Fruit fly (Drosophila melanogaster) whole organism, embryonic: Measurements from ENCODE around the gene haf.

ENCODE experiments used
- BtbVII ChIP-seq: fragments of 200-800 bp; sonication (Bioruptor generic); optimal IDR thresholded peaks from 3 replicates; lab custom pipeline; 2017; ENCODE audit warnings: missing biosample characterization, mild to moderate bottlenecking, missing genetic modification characterization
- CG10959 ChIP-seq: fragments of 200-800 bp; sonication (Bioruptor generic); IDR thresholded peaks from 2 replicates; pipeline ENCODE4 v1.3.6; 2022; ENCODE audit warnings: missing biosample characterization, missing genetic modification characterization
- CG11093 ChIP-seq: fragments of 200-800 bp; sonication (Bioruptor generic); IDR thresholded peaks from 3 replicates; pipeline ENCODE4 v1.3.6; 2022; ENCODE audit warnings: missing biosample characterization, missing genetic modification characterization
- CG11723 ChIP-seq: fragments of 200-800 bp; sonication (Bioruptor generic); optimal IDR thresholded peaks from 2 replicates; lab custom pipeline; 2017; ENCODE audit warnings: missing biosample characterization, mild to moderate bottlenecking, missing genetic modification characterization
- CG12104 ChIP-seq: fragments of 200-800 bp; sonication (Bioruptor generic); optimal IDR thresholded peaks from 3 replicates; lab custom pipeline; 2016; ENCODE audit warnings: missing biosample characterization, missing genetic modification characterization
- CG13123 ChIP-seq: fragments of 200-800 bp; sonication (Bioruptor generic); optimal IDR thresholded peaks from 2 replicates; lab custom pipeline; 2016; ENCODE audit warnings: missing biosample characterization, missing genetic modification characterization
- CG1647 ChIP-seq: fragments of 200-800 bp; sonication (Bioruptor generic); optimal IDR thresholded peaks from 3 replicates; lab custom pipeline; 2016; ENCODE audit warnings: missing biosample characterization, missing genetic modification characterization
- CG16863 ChIP-seq: fragments of 200-800 bp; sonication (Bioruptor generic); optimal IDR thresholded peaks from 3 replicates; lab custom pipeline; 2016; ENCODE audit warnings: missing biosample characterization, missing genetic modification characterization
- CG17361 ChIP-seq: fragments of 200-800 bp; sonication (Bioruptor generic); IDR thresholded peaks from 3 replicates; pipeline ENCODE4 v1.3.6; 2022; ENCODE audit warnings: missing biosample characterization, missing genetic modification characterization
- CG17612 ChIP-seq: fragments of 200-800 bp; sonication (Bioruptor generic); IDR thresholded peaks from 2 replicates; pipeline ENCODE4 v1.3.6; 2022; ENCODE audit warnings: missing biosample characterization, missing genetic modification characterization
- CG1832 ChIP-seq: fragments of 200-800 bp; sonication (Bioruptor generic); optimal IDR thresholded peaks from 2 replicates; lab custom pipeline; 2017; ENCODE audit warnings: missing biosample characterization, mild to moderate bottlenecking, missing genetic modification characterization, inconsistent platforms
- CG18599 ChIP-seq: fragments of 200-800 bp; sonication (Bioruptor generic); optimal IDR thresholded peaks from 3 replicates; lab custom pipeline; 2017; ENCODE audit warnings: missing biosample characterization, missing genetic modification characterization, mild to moderate bottlenecking, moderate library complexity, missing genetic modification reagents
- CG18619 ChIP-seq: fragments of 200-800 bp; sonication (Bioruptor generic); optimal IDR thresholded peaks from 3 replicates; lab custom pipeline; 2017; ENCODE audit warnings: missing biosample characterization, mild to moderate bottlenecking, missing genetic modification characterization
- CG31365 ChIP-seq: fragments of 200-800 bp; sonication (Bioruptor generic); optimal IDR thresholded peaks from 2 replicates; lab custom pipeline; 2018; ENCODE audit warnings: missing biosample characterization, mild to moderate bottlenecking, missing genetic modification characterization
- CG33557 ChIP-seq: fragments of 200-800 bp; sonication (Bioruptor generic); optimal IDR thresholded peaks from 2 replicates; lab custom pipeline; 2019; ENCODE audit warnings: missing biosample characterization, mild to moderate bottlenecking, missing genetic modification characterization, moderate library complexity
- CG7372 ChIP-seq: fragments of 200-800 bp; sonication (Bioruptor generic); IDR thresholded peaks from 2 replicates; pipeline ENCODE4 v1.3.6; 2022; ENCODE audit warnings: missing biosample characterization, missing genetic modification characterization
- CG7745 ChIP-seq: fragments of 200-800 bp; sonication (Bioruptor generic); optimal IDR thresholded peaks from 2 replicates; lab custom pipeline; 2018; ENCODE audit warnings: missing biosample characterization, mild to moderate bottlenecking, missing genetic modification characterization, moderate library complexity
- CG9876 ChIP-seq: fragments of 200-800 bp; sonication (Bioruptor generic); optimal IDR thresholded peaks from 2 replicates; lab custom pipeline; 2016; ENCODE audit warnings: missing biosample characterization, missing genetic modification characterization
- CoRest ChIP-seq: fragments of 200-800 bp; sonication (Bioruptor generic); optimal IDR thresholded peaks from 3 replicates; lab custom pipeline; 2018; ENCODE audit warnings: missing biosample characterization, mild to moderate bottlenecking, missing genetic modification characterization, moderate library complexity
- D19A ChIP-seq: fragments of 200-800 bp; optimal IDR thresholded peaks from 3 replicates; lab custom pipeline; 2019; ENCODE audit warnings: missing biosample characterization, mild to moderate bottlenecking, missing genetic modification characterization, moderate library complexity
- Elba2 ChIP-seq: fragments of 200-800 bp; sonication (Bioruptor generic); optimal IDR thresholded peaks from 3 replicates; lab custom pipeline; 2016; ENCODE audit warnings: missing biosample characterization, missing genetic modification characterization
- Ets97D ChIP-seq: fragments of 200-800 bp; sonication (Bioruptor generic); optimal IDR thresholded peaks from 3 replicates; lab custom pipeline; 2016; ENCODE audit warnings: missing biosample characterization, missing genetic modification characterization
- Hand ChIP-seq: fragments of 200-800 bp; sonication (Bioruptor generic); optimal IDR thresholded peaks from 2 replicates; lab custom pipeline; 2017; ENCODE audit warnings: mild to moderate bottlenecking, missing biosample characterization, missing genetic modification reagents, missing genetic modification characterization
- Hr51 ChIP-seq, 2 experiments: fragments of 200-800 bp; sonication (Bioruptor generic); optimal IDR thresholded peaks; 2 replicates in 1 of 2; 3 replicates in 1 of 2; lab custom pipeline; 2016 to 2018; ENCODE audit warnings: missing biosample characterization in 2 of 2, missing genetic modification characterization in 2 of 2, mild to moderate bottlenecking in 1 of 2, moderate library complexity in 1 of 2
- Hr78 ChIP-seq, 2 experiments: fragments of 200-800 bp in 1 of 2; fragments of >200 bp in 1 of 2; sonication (Bioruptor generic) in 1 of 2; optimal IDR thresholded peaks; 2 replicates each; lab custom pipeline; 2017 to 2019; ENCODE audit warnings: missing biosample characterization in 2 of 2, missing genetic modification characterization in 2 of 2, mild to moderate bottlenecking in 1 of 2, moderate library complexity in 1 of 2
- MBD-R2 ChIP-seq: fragments of 200-800 bp; sonication (Bioruptor generic); IDR thresholded peaks from 2 replicates; pipeline ENCODE4 v1.3.6; 2022; ENCODE audit warnings: missing biosample characterization, missing genetic modification characterization
- Max ChIP-seq: fragments of 200-800 bp; sonication (Bioruptor generic); optimal IDR thresholded peaks from 2 replicates; lab custom pipeline; 2016; ENCODE audit warnings: missing biosample characterization, mild to moderate bottlenecking, missing genetic modification characterization
- Opbp ChIP-seq: fragments of 200-800 bp; sonication (Bioruptor generic); IDR thresholded peaks from 3 replicates; pipeline ENCODE4 v1.3.6; 2022; ENCODE audit warnings: missing biosample characterization, missing genetic modification characterization; ENCODE audit not compliant: partially characterized antibody
- Poxn ChIP-seq: fragments of 200-800 bp; sonication (Bioruptor generic); IDR thresholded peaks from 2 replicates; pipeline ENCODE4 v1.3.6; 2022; ENCODE audit warnings: missing biosample characterization, missing genetic modification characterization
- Ptx1 ChIP-seq: fragments of 200-800 bp; sonication (Bioruptor generic); IDR thresholded peaks from 2 replicates; pipeline ENCODE4 v1.3.6; 2022; ENCODE audit warnings: missing biosample characterization, missing genetic modification characterization
- Ravus ChIP-seq: fragments of 200-800 bp; sonication (Bioruptor generic); IDR thresholded peaks from 2 replicates; pipeline ENCODE4 v1.3.6; 2022; ENCODE audit warnings: missing biosample characterization, missing genetic modification characterization
- Tbp ChIP-seq: fragments of >200 bp; optimal IDR thresholded peaks from 2 replicates; lab custom pipeline; 2018; ENCODE audit warnings: missing biosample characterization, missing genetic modification characterization
- al ChIP-seq: fragments of 200-800 bp; sonication (Bioruptor generic); IDR thresholded peaks from 2 replicates; pipeline ENCODE4 v1.3.6; 2022; ENCODE audit warnings: missing biosample characterization, missing genetic modification characterization
- bab2 ChIP-seq: fragments of 200-800 bp; sonication (Bioruptor generic); optimal IDR thresholded peaks from 2 replicates; lab custom pipeline; 2016; ENCODE audit warnings: missing biosample characterization, missing genetic modification characterization
- bcd ChIP-seq: fragments of 200-800 bp; sonication (Bioruptor generic); optimal IDR thresholded peaks from 2 replicates; lab custom pipeline; 2017; ENCODE audit warnings: missing biosample characterization, mild to moderate bottlenecking, missing genetic modification characterization
- btn ChIP-seq: fragments of 200-800 bp; sonication (Bioruptor generic); optimal IDR thresholded peaks from 2 replicates; lab custom pipeline; 2016; ENCODE audit warnings: missing biosample characterization, missing genetic modification characterization
- dm ChIP-seq: fragments of 200-800 bp; sonication (Bioruptor generic); optimal IDR thresholded peaks from 3 replicates; lab custom pipeline; 2016; ENCODE audit warnings: missing biosample characterization, missing genetic modification characterization
- gro ChIP-seq: fragments of 200-800 bp; sonication (Bioruptor generic); optimal IDR thresholded peaks from 2 replicates; lab custom pipeline; 2016; ENCODE audit warnings: missing biosample characterization, missing genetic modification characterization
- gsb-n ChIP-seq: fragments of 200-800 bp; sonication (Bioruptor generic); optimal IDR thresholded peaks from 3 replicates; lab custom pipeline; 2018; ENCODE audit warnings: missing biosample characterization, mild to moderate bottlenecking, missing genetic modification characterization
- kay ChIP-seq: fragments of 200-800 bp; sonication (Bioruptor generic); optimal IDR thresholded peaks from 2 replicates; lab custom pipeline; 2016; ENCODE audit warnings: missing biosample characterization, missing genetic modification characterization
- knrl ChIP-seq: fragments of 200-800 bp; sonication (Bioruptor generic); IDR thresholded peaks from 3 replicates; pipeline ENCODE4 v1.3.6; 2022; ENCODE audit warnings: missing biosample characterization, missing genetic modification characterization; ENCODE audit not compliant: partially characterized antibody
- nau ChIP-seq: fragments of 200-800 bp; sonication (Bioruptor generic); optimal IDR thresholded peaks from 3 replicates; lab custom pipeline; 2017; ENCODE audit warnings: missing biosample characterization, mild to moderate bottlenecking, missing genetic modification characterization, missing genetic modification reagents
- pan ChIP-seq, 4 experiments: fragments of >200 bp in 3 of 4; fragments of 200-800 bp in 1 of 4; sonication (Bioruptor generic) in 1 of 4; optimal IDR thresholded peaks in 3 of 4; IDR thresholded peaks in 1 of 4; 2 replicates each; pipeline versions ENCODE4 v1.3.6 to Lab custom; 2017 to 2022; ENCODE audit warnings: missing biosample characterization in 2 of 4, missing genetic modification characterization in 2 of 4, mixed read lengths in 1 of 4
- pb ChIP-seq: fragments of 200-800 bp; sonication (Bioruptor generic); optimal IDR thresholded peaks from 3 replicates; lab custom pipeline; 2016; ENCODE audit warnings: missing biosample characterization, missing genetic modification characterization
- psq ChIP-seq: fragments of 200-800 bp; sonication (Bioruptor generic); optimal IDR thresholded peaks from 2 replicates; lab custom pipeline; 2017; ENCODE audit warnings: missing biosample characterization, missing genetic modification characterization
- repo ChIP-seq: fragments of 200-800 bp; sonication (Bioruptor generic); optimal IDR thresholded peaks from 2 replicates; lab custom pipeline; 2016; ENCODE audit warnings: missing biosample characterization, missing genetic modification characterization
- salm ChIP-seq: fragments of 200-800 bp; sonication (Bioruptor generic); optimal IDR thresholded peaks from 2 replicates; lab custom pipeline; 2018; ENCODE audit warnings: missing biosample characterization, mild to moderate bottlenecking, missing genetic modification characterization
- tin ChIP-seq: fragments of 200-800 bp; sonication (Bioruptor generic); optimal IDR thresholded peaks from 3 replicates; lab custom pipeline; 2016; ENCODE audit warnings: missing biosample characterization, missing genetic modification characterization
- yki ChIP-seq: fragments of >200 bp; optimal IDR thresholded peaks from 3 replicates; lab custom pipeline; 2018
- z ChIP-seq: fragments of 200-800 bp; sonication (Bioruptor generic); IDR thresholded peaks from 3 replicates; pipeline ENCODE4 v1.3.6; 2022; ENCODE audit warnings: missing biosample characterization, missing genetic modification characterization
- zfh1 ChIP-seq: fragments of 200-800 bp; sonication (Bioruptor generic); IDR thresholded peaks from 3 replicates; pipeline ENCODE4 v1.3.6; 2022; ENCODE audit warnings: missing biosample characterization, missing genetic modification characterization
- zfh2 ChIP-seq: fragments of 200-800 bp; sonication (Bioruptor generic); optimal IDR thresholded peaks from 2 replicates; lab custom pipeline; 2016; ENCODE audit warnings: missing biosample characterization, missing genetic modification characterization

The haf gene

DNA sequence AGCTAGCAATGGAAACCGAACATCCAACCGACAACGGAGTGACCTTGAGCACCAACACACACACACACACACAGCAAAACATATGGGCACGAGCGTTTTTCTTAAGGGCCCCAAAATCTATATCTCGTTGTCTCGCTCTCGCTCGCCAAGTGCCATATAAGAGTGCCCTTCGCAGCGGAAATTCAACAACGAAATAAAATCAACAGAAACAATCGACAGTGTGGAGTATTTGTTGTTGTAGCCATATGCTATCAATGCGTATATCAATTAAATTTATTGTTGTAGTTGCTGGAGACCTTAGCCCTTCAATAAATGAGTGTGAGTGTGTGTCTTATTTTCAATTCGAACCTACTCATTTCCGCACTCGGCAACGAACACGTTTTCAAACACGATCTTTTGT is 81.6 kb downstream of the haf start (continued):
- no peak for TF ChIP-seq CG9876 (GFP tag; lab: Kevin White, UChicago)
- TF ChIP-seq pan (optimal IDR thresholded peaks at IDR 0.05; lab: Kevin White, UChicago), result no peak
- TF ChIP-seq pan (GFP tag; optimal IDR thresholded peaks at IDR 0.05 in 1 of 2, IDR thresholded peaks at IDR 0.05 in 1 of 2), result no peak
- TF ChIP-seq dm (GFP tag; lab: Kevin White, UChicago), result peak; percentile 7
- peak; percentile 18 for TF ChIP-seq gro
- no peak for TF ChIP-seq bcd
- TF ChIP-seq MBD-R2 (GFP tag; lab: Robert Waterston, UW), result no peak
- no peak for TF ChIP-seq CG11723 (GFP tag; lab: Kevin White, UChicago)
- no peak for TF ChIP-seq Opbp
- TF ChIP-seq btn (GFP tag; lab: Kevin White, UChicago), result no peak
- TF ChIP-seq kay (GFP tag; lab: Kevin White, UChicago), result no peak
- TF ChIP-seq bab2 (GFP tag; lab: Kevin White, UChicago), result no peak
- no peak for TF ChIP-seq CG1647 (GFP tag; lab: Kevin White, UChicago)
- no peak for TF ChIP-seq Elba2
- no peak for TF ChIP-seq Max (GFP tag; lab: Kevin White, UChicago)
- TF ChIP-seq zfh1 (GFP tag; lab: Robert Waterston, UW), result no peak
- TF ChIP-seq CG12104 (GFP tag; lab: Kevin White, UChicago), result no peak
- TF ChIP-seq yki, result no peak
- no peak for TF ChIP-seq Ravus (GFP tag; lab: Robert Waterston, UW)
- TF ChIP-seq Poxn (GFP tag; lab: Robert Waterston, UW), result no peak
- TF ChIP-seq CG7372 (GFP tag; lab: Robert Waterston, UW), result no peak
- no peak for TF ChIP-seq Ptx1
- TF ChIP-seq z (GFP tag; lab: Robert Waterston, UW), result peak; percentile 52; the same call in 1 of the 3 replicates
- no peak for TF ChIP-seq BtbVII
- TF ChIP-seq Ets97D (GFP tag; lab: Kevin White, UChicago), result no peak
- no peak for TF ChIP-seq psq (GFP tag; lab: Kevin White, UChicago)
- TF ChIP-seq salm (tag; lab: Kevin White, UChicago), result no peak
- peak; percentile 41 for TF ChIP-seq CG18599 (GFP tag; lab: Kevin White, UChicago)
- no peak for TF ChIP-seq gsb-n
- TF ChIP-seq al (GFP tag; lab: Robert Waterston, UW), result no peak
- TF ChIP-seq nau (GFP tag; lab: Kevin White, UChicago), result peak; percentile 1
- TF ChIP-seq repo, result no peak
- TF ChIP-seq CoRest (tag; lab: Kevin White, UChicago), result no peak
- TF ChIP-seq tin (GFP tag; lab: Kevin White, UChicago), result no peak
- no peak for TF ChIP-seq Hand (GFP tag; lab: Kevin White, UChicago)
- TF ChIP-seq Tbp, result no peak
- TF ChIP-seq D19A, result no peak
- no peak for TF ChIP-seq CG1832
- TF ChIP-seq CG11093, result no peak
- no peak for TF ChIP-seq CG17361 (GFP tag; lab: Robert Waterston, UW)
- TF ChIP-seq CG7745, result no peak
- no peak for TF ChIP-seq CG33557 (GFP tag; lab: Kevin White, UChicago)
- TF ChIP-seq Hr78 (GFP tag; optimal IDR thresholded peaks at IDR 0.05; lab: Kevin White, UChicago), result no peak
- TF ChIP-seq knrl (GFP tag; lab: Robert Waterston, UW), result no peak
- TF ChIP-seq zfh2 (GFP tag; lab: Kevin White, UChicago), result no peak
- TF ChIP-seq Hr51 (GFP tag; optimal IDR thresholded peaks at IDR 0.05; lab: Kevin White, UChicago), result no peak
- TF ChIP-seq CG18619 (GFP tag; lab: Kevin White, UChicago), result peak; percentile 21
- no peak for TF ChIP-seq CG17612 (GFP tag; lab: Robert Waterston, UW)
- no peak for TF ChIP-seq CG31365 (tag; lab: Kevin White, UChicago)
- TF ChIP-seq pb, result no peak
- no peak for TF ChIP-seq CG16863 (GFP tag; lab: Kevin White, UChicago)
- TF ChIP-seq CG10959 (GFP tag; lab: Robert Waterston, UW), result no peak
- TF ChIP-seq CG13123, result no peak
